Fruit fly (Drosophila melanogaster) whole organism, embryonic: Measurements from ENCODE around the gene CG11309.

ENCODE experiments used
- B-H2 ChIP-seq: fragments of 200-800 bp; sonication (Bioruptor generic); optimal IDR thresholded peaks from 2 replicates; lab custom pipeline; 2018; ENCODE audit warnings: missing biosample characterization, mild to moderate bottlenecking, missing genetic modification characterization
- BEAF-32 ChIP-seq: fragments of 200-800 bp; sonication (Bioruptor generic); optimal IDR thresholded peaks from 3 replicates; lab custom pipeline; 2017; ENCODE audit warnings: missing biosample characterization, missing genetic modification characterization, mild to moderate bottlenecking, moderate library complexity, missing genetic modification reagents
- Bdp1 ChIP-seq: fragments of 200-800 bp; sonication (Bioruptor generic); optimal IDR thresholded peaks from 3 replicates; lab custom pipeline; 2016; ENCODE audit warnings: missing biosample characterization, missing genetic modification characterization
- CG11560 ChIP-seq: fragments of 200-800 bp; sonication (Bioruptor generic); IDR thresholded peaks from 3 replicates; pipeline ENCODE4 v1.3.6; 2022; ENCODE audit warnings: missing biosample characterization, missing genetic modification characterization
- CG11695 ChIP-seq: fragments of 200-800 bp; sonication (Bioruptor generic); IDR thresholded peaks from 3 replicates; pipeline ENCODE4 v1.3.6; 2022; ENCODE audit warnings: missing biosample characterization, missing genetic modification characterization
- CG13287 ChIP-seq: fragments of 200-800 bp; sonication (Bioruptor generic); IDR thresholded peaks from 2 replicates; pipeline ENCODE4 v1.3.6; 2022; ENCODE audit warnings: missing biosample characterization, missing genetic modification characterization; ENCODE audit not compliant: partially characterized antibody
- CG13424 ChIP-seq: fragments of 200-800 bp; sonication (Bioruptor generic); optimal IDR thresholded peaks from 2 replicates; lab custom pipeline; 2019; ENCODE audit warnings: missing biosample characterization, mild to moderate bottlenecking, missing genetic modification characterization, moderate library complexity
- CG16813 ChIP-seq: fragments of 200-800 bp; sonication (Bioruptor generic); IDR thresholded peaks from 3 replicates; pipeline ENCODE4 v1.3.6; 2022; ENCODE audit warnings: missing biosample characterization, missing genetic modification characterization; ENCODE audit not compliant: partially characterized antibody
- CG2120 ChIP-seq: fragments of 200-800 bp; sonication (Bioruptor generic); optimal IDR thresholded peaks from 3 replicates; lab custom pipeline; 2016; ENCODE audit warnings: missing biosample characterization, missing genetic modification characterization
- CG30020 ChIP-seq: fragments of 200-800 bp; optimal IDR thresholded peaks from 2 replicates; lab custom pipeline; 2019; ENCODE audit warnings: missing biosample characterization, mild to moderate bottlenecking, missing genetic modification characterization, moderate library complexity
- CG42726 ChIP-seq: fragments of 200-800 bp; sonication (Bioruptor generic); IDR thresholded peaks from 2 replicates; pipeline ENCODE4 v1.3.6; 2022; ENCODE audit warnings: missing biosample characterization, missing genetic modification characterization; ENCODE audit not compliant: partially characterized antibody
- CG4282 ChIP-seq: fragments of 200-800 bp; sonication (Bioruptor generic); optimal IDR thresholded peaks from 2 replicates; lab custom pipeline; 2016; ENCODE audit warnings: missing biosample characterization, missing genetic modification characterization
- CG4617 ChIP-seq: fragments of 200-800 bp; sonication (Bioruptor generic); optimal IDR thresholded peaks from 3 replicates; lab custom pipeline; 2016; ENCODE audit warnings: missing biosample characterization, missing genetic modification characterization, borderline replicate concordance
- CG6272 ChIP-seq: fragments of 200-800 bp; sonication (Bioruptor generic); IDR thresholded peaks from 2 replicates; pipeline ENCODE4 v1.3.6; 2022; ENCODE audit warnings: missing biosample characterization, missing genetic modification characterization
- CG7928 ChIP-seq: fragments of 200-800 bp; sonication (Bioruptor generic); optimal IDR thresholded peaks from 2 replicates; lab custom pipeline; 2017; ENCODE audit warnings: missing biosample characterization, mild to moderate bottlenecking, missing genetic modification characterization
- CG7963 ChIP-seq: fragments of 200-800 bp; sonication (Bioruptor generic); IDR thresholded peaks from 3 replicates; pipeline ENCODE4 v1.3.6; 2022; ENCODE audit warnings: missing biosample characterization, missing genetic modification characterization; ENCODE audit not compliant: partially characterized antibody
- Dip3 ChIP-seq: fragments of 200-800 bp; sonication (Bioruptor generic); optimal IDR thresholded peaks from 3 replicates; lab custom pipeline; 2016; ENCODE audit warnings: missing biosample characterization, missing genetic modification characterization
- Dll ChIP-seq: fragments of 200-800 bp; sonication (Bioruptor generic); IDR thresholded peaks from 4 replicates; pipeline ENCODE4 v1.3.6; 2022; ENCODE audit warnings: missing biosample characterization, missing genetic modification characterization; ENCODE audit not compliant: partially characterized antibody
- Doc3 ChIP-seq: fragments of 200-800 bp; sonication (Bioruptor generic); IDR thresholded peaks from 3 replicates; pipeline ENCODE4 v1.3.6; 2022; ENCODE audit warnings: missing biosample characterization, missing genetic modification characterization; ENCODE audit not compliant: partially characterized antibody
- Dp ChIP-seq: fragments of 200-800 bp; sonication (Bioruptor generic); optimal IDR thresholded peaks from 2 replicates; lab custom pipeline; 2018; ENCODE audit warnings: missing biosample characterization, mild to moderate bottlenecking, missing genetic modification characterization, moderate library complexity
- Dref ChIP-seq: fragments of 200-800 bp; sonication (Bioruptor generic); IDR thresholded peaks from 2 replicates; pipeline ENCODE4 v1.3.6; 2022; ENCODE audit warnings: missing biosample characterization, missing genetic modification characterization
- HmgD ChIP-seq: fragments of 200-800 bp; sonication (Bioruptor generic); optimal IDR thresholded peaks from 3 replicates; lab custom pipeline; 2016; ENCODE audit warnings: missing biosample characterization, missing genetic modification characterization
- Hr51 ChIP-seq, 2 experiments: fragments of 200-800 bp; sonication (Bioruptor generic); optimal IDR thresholded peaks; 2 replicates in 1 of 2; 3 replicates in 1 of 2; lab custom pipeline; 2016 to 2018; ENCODE audit warnings: missing biosample characterization in 2 of 2, missing genetic modification characterization in 2 of 2, mild to moderate bottlenecking in 1 of 2, moderate library complexity in 1 of 2
- MESR4 ChIP-seq: fragments of 200-800 bp; sonication (Bioruptor generic); optimal IDR thresholded peaks from 2 replicates; lab custom pipeline; 2018; ENCODE audit warnings: missing biosample characterization, mild to moderate bottlenecking, missing genetic modification characterization, moderate library complexity
- Med ChIP-seq: fragments of 200-800 bp; sonication (Bioruptor generic); peaks from one replicate; lab custom pipeline; 2016; ENCODE audit warnings: missing biosample characterization, missing genetic modification characterization, mild to moderate bottlenecking, inconsistent platforms, moderate library complexity
- Meics ChIP-seq: fragments of 200-800 bp; sonication (Bioruptor generic); optimal IDR thresholded peaks from 2 replicates; lab custom pipeline; 2017; ENCODE audit warnings: missing biosample characterization, mild to moderate bottlenecking, missing genetic modification characterization
- Mrtf ChIP-seq: fragments of 200-800 bp; sonication (Bioruptor generic); IDR thresholded peaks from 3 replicates; pipeline ENCODE4 v1.3.6; 2022; ENCODE audit warnings: missing biosample characterization, missing genetic modification characterization
- Nf-YC ChIP-seq: fragments of 200-800 bp; optimal IDR thresholded peaks from 3 replicates; lab custom pipeline; 2019; ENCODE audit warnings: missing biosample characterization, mild to moderate bottlenecking, missing genetic modification characterization, moderate library complexity
- Ravus ChIP-seq: fragments of 200-800 bp; sonication (Bioruptor generic); IDR thresholded peaks from 2 replicates; pipeline ENCODE4 v1.3.6; 2022; ENCODE audit warnings: missing biosample characterization, missing genetic modification characterization
- Spps ChIP-seq: fragments of 200-800 bp; sonication (Bioruptor generic); optimal IDR thresholded peaks from 2 replicates; lab custom pipeline; 2018; ENCODE audit warnings: missing biosample characterization, mild to moderate bottlenecking, missing genetic modification characterization
- Xbp1 ChIP-seq: fragments of 200-800 bp; sonication (Bioruptor generic); optimal IDR thresholded peaks from 3 replicates; lab custom pipeline; 2016; ENCODE audit warnings: missing biosample characterization, mild to moderate bottlenecking, missing genetic modification characterization
- YL-1 ChIP-seq: fragments of 200-800 bp; sonication (Bioruptor generic); optimal IDR thresholded peaks from 3 replicates; lab custom pipeline; 2017; ENCODE audit warnings: missing biosample characterization, mild to moderate bottlenecking, missing genetic modification characterization
- ci ChIP-seq: fragments of 200-800 bp; sonication (Bioruptor generic); IDR thresholded peaks from 3 replicates; pipeline ENCODE4 v1.3.6; 2022; ENCODE audit warnings: missing biosample characterization, missing genetic modification characterization
- fd3F ChIP-seq: fragments of 200-800 bp; sonication (Bioruptor generic); optimal IDR thresholded peaks from 2 replicates; lab custom pipeline; 2018; ENCODE audit warnings: missing biosample characterization, mild to moderate bottlenecking, missing genetic modification characterization, moderate library complexity
- fd64A ChIP-seq: fragments of 200-800 bp; sonication (Bioruptor generic); optimal IDR thresholded peaks from 3 replicates; lab custom pipeline; 2018; ENCODE audit warnings: missing biosample characterization, mild to moderate bottlenecking, missing genetic modification characterization
- knrl ChIP-seq: fragments of 200-800 bp; sonication (Bioruptor generic); IDR thresholded peaks from 3 replicates; pipeline ENCODE4 v1.3.6; 2022; ENCODE audit warnings: missing biosample characterization, missing genetic modification characterization; ENCODE audit not compliant: partially characterized antibody
- otp ChIP-seq: fragments of 200-800 bp; sonication (Bioruptor generic); IDR thresholded peaks from 3 replicates; pipeline ENCODE4, ENCODE4 v1.3.6; 2022; ENCODE audit warnings: missing biosample characterization, missing genetic modification characterization
- pita ChIP-seq: fragments of 200-800 bp; sonication (Bioruptor generic); optimal IDR thresholded peaks from 2 replicates; lab custom pipeline; 2017; ENCODE audit warnings: missing biosample characterization, mild to moderate bottlenecking, missing genetic modification characterization
- rib ChIP-seq: fragments of 200-800 bp; sonication (Bioruptor generic); IDR thresholded peaks from 2 replicates; pipeline ENCODE4 v1.3.6; 2022; ENCODE audit warnings: missing biosample characterization, missing genetic modification characterization
- sens ChIP-seq: fragments of 200-800 bp; sonication (Bioruptor generic); peaks from one replicate; lab custom pipeline; 2016; ENCODE audit warnings: missing biosample characterization, missing genetic modification characterization
- sima ChIP-seq: fragments of 200-800 bp; sonication (Bioruptor generic); optimal IDR thresholded peaks from 2 replicates; lab custom pipeline; 2016; ENCODE audit warnings: missing biosample characterization, missing genetic modification characterization
- slp2 ChIP-seq: fragments of 200-800 bp; sonication (Bioruptor generic); optimal IDR thresholded peaks from 2 replicates; lab custom pipeline; 2016; ENCODE audit warnings: missing biosample characterization, missing genetic modification characterization
- ssp ChIP-seq: fragments of 200-800 bp; sonication (Bioruptor generic); IDR thresholded peaks from 2 replicates; pipeline ENCODE4 v1.3.6; 2022; ENCODE audit warnings: missing biosample characterization, missing genetic modification characterization
- sug ChIP-seq: fragments of 200-800 bp; optimal IDR thresholded peaks from 2 replicates; lab custom pipeline; 2019; ENCODE audit warnings: missing biosample characterization, mild to moderate bottlenecking, missing genetic modification characterization, moderate library complexity
- tna ChIP-seq: fragments of 200-800 bp; sonication (Bioruptor generic); IDR thresholded peaks from 2 replicates; pipeline ENCODE4 v1.3.6; 2022; ENCODE audit warnings: missing biosample characterization, missing genetic modification characterization; ENCODE audit not compliant: partially characterized antibody
- zen ChIP-seq: fragments of 200-800 bp; sonication (Bioruptor generic); optimal IDR thresholded peaks from 3 replicates; lab custom pipeline; 2018; ENCODE audit warnings: missing biosample characterization, mild to moderate bottlenecking, missing genetic modification characterization, moderate library complexity
- zfh2 ChIP-seq: fragments of 200-800 bp; sonication (Bioruptor generic); optimal IDR thresholded peaks from 2 replicates; lab custom pipeline; 2016; ENCODE audit warnings: missing biosample characterization, missing genetic modification characterization

The CG11309 gene

DNA sequence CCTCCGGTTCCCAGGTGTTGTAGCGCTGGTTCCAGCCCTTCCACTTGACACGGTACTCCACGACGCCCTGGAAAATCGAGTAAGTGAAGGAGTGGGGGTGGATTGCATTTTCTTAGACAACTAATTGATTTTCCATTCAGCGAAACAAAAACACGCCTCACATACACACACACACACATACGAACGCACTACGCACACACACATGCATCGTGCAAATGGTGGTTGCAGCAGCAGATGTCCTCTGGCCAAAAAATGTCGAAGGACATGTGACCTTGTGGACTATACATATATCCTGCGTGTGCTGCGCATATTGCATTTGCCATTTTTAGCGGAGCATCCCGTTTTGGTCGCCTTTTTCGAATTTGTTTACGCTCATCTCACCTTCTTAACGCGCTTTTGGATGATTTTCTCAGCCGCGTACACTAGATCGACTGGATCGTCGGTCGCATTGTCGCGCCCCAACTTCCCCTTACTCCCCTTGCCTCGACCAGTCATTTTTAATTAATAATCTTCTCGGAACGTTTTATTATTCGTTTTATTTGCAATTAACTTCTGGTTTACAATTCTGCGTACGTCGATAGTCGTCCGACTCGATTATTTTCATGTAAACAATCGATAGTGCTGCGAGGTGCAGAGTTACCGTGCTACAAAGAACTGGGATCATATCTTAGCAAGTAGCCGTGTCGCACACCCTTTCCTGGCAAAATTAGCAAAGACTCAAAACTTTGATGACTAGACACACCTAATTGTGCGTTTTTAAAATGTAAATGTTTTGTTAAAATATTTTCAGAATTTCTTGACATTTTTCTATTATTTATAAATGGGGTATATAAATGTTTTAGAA lies 13.2 kb upstream of the CG11309 start, which contains the start of gene Pc (continued):
- peak; percentile 97 for TF ChIP-seq Dref (GFP tag; lab: Robert Waterston, UW)
- TF ChIP-seq B-H2 (GFP tag; lab: Kevin White, UChicago) = peak; percentile 22
- peak; percentile 0 for TF ChIP-seq zfh2 (GFP tag; lab: Kevin White, UChicago)
- TF ChIP-seq Nf-YC (tag; lab: Kevin White, UChicago) = peak; percentile 44
- TF ChIP-seq Hr51 (GFP tag; optimal IDR thresholded peaks at IDR 0.05; lab: Kevin White, UChicago) = peak in 1 of 2 experiments; percentile 44
- TF ChIP-seq CG7963 (GFP tag; lab: Robert Waterston, UW) = peak; percentile 78
- peak; percentile 89 for TF ChIP-seq knrl
- TF ChIP-seq CG13287 = peak; percentile 89
- peak; percentile 88 for TF ChIP-seq Med (GFP tag; lab: Kevin White, UChicago)
- TF ChIP-seq YL-1 (GFP tag; lab: Kevin White, UChicago) = peak; percentile 67
- TF ChIP-seq rib (GFP tag; lab: Robert Waterston, UW) = 0 out of 2 replicates have a peak, but pooled peaks have one; percentile 37
- TF ChIP-seq Dll (GFP tag; lab: Robert Waterston, UW) = peak; percentile 84
- peak; percentile 76 for TF ChIP-seq Doc3 (GFP tag; lab: Robert Waterston, UW)
- peak; percentile 92 for TF ChIP-seq BEAF-32
- TF ChIP-seq Spps = no peak
- no peak for TF ChIP-seq Bdp1 (GFP tag; lab: Kevin White, UChicago)
- TF ChIP-seq CG30020 (tag; lab: Kevin White, UChicago) = peak; percentile 82
- peak; percentile 39 for TF ChIP-seq CG2120 (GFP tag; lab: Kevin White, UChicago)
- TF ChIP-seq Dp (GFP tag; lab: Kevin White, UChicago) = peak; percentile 66
- TF ChIP-seq CG4617 (GFP tag; lab: Kevin White, UChicago) = peak; percentile 89
- peak; percentile 29; the same call in 1 of the 2 replicates for TF ChIP-seq CG6272
- peak; percentile 95 for TF ChIP-seq CG42726 (GFP tag; lab: Robert Waterston, UW)
- TF ChIP-seq Xbp1 (GFP tag; lab: Kevin White, UChicago) = peak; percentile 10
- TF ChIP-seq CG4282 (GFP tag; lab: Kevin White, UChicago) = peak; percentile 40
- TF ChIP-seq sens = peak; percentile 51
- no peak for TF ChIP-seq fd64A
- TF ChIP-seq HmgD = peak; percentile 83
- TF ChIP-seq CG11560 (tag; lab: Robert Waterston, UW) = peak; percentile 84; the same call in 2 of the 3 replicates
- TF ChIP-seq fd3F = no peak
- TF ChIP-seq sug = peak; percentile 49
- TF ChIP-seq CG11695 = no peak
- no peak for TF ChIP-seq Meics (GFP tag; lab: Kevin White, UChicago)
- peak; percentile 69 for TF ChIP-seq tna (GFP tag; lab: Robert Waterston, UW)
- peak; percentile 87 for TF ChIP-seq pita (GFP tag; lab: Kevin White, UChicago)
- peak; percentile 78 for TF ChIP-seq zen (tag; lab: Kevin White, UChicago)
- TF ChIP-seq sima (GFP tag; lab: Kevin White, UChicago) = peak; percentile 34
- TF ChIP-seq otp (GFP tag; lab: Robert Waterston, UW) = no peak
- no peak for TF ChIP-seq Ravus (GFP tag; lab: Robert Waterston, UW)
- peak; percentile 5 for TF ChIP-seq CG13424
- 0 out of 2 replicates have a peak, but pooled peaks have one; percentile 12 for TF ChIP-seq ssp (GFP tag; lab: Robert Waterston, UW)
- TF ChIP-seq Mrtf (GFP tag; lab: Robert Waterston, UW) = no peak
- peak; percentile 59 for TF ChIP-seq MESR4
- TF ChIP-seq CG16813 (GFP tag; lab: Robert Waterston, UW) = peak; percentile 88
- TF ChIP-seq ci (GFP tag; lab: Robert Waterston, UW) = peak; percentile 59; the same call in 2 of the 3 replicates
- peak; percentile 10 for TF ChIP-seq Dip3
- TF ChIP-seq CG7928 (GFP tag; lab: Kevin White, UChicago) = peak; percentile 5
- peak; percentile 16 for TF ChIP-seq slp2 (GFP tag; lab: Kevin White, UChicago)
